Fruit fly (Drosophila melanogaster): ENCODE measurements around the gene Gr10a.

Gene Gr10a

DNA sequence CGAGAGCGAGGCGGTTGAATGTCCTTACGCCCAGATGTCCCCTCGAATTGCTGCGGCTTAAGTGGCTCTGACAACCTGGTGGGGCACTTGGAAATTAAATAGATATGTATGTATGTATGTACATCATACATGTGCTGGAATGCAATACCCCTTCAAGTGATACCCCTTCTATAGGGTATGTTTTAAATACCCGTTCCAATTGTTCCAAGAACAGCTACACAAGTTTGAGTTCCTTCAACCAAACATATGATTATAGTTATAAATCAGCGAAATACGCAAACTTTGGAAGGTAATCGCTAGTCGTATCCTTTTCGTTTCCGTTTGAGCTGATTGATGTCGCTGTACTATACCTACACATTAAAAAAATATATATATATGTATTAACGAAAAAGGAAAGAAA, 33.7 kb downstream of the Gr10a start:
- TF ChIP-seq dpn (GFP tag; optimal IDR thresholded peaks at IDR 0.05) (no peak), MESR4 (GFP tag; optimal IDR thresholded peaks at IDR 0.05) (no peak), CG12769 (tag; optimal IDR thresholded peaks at IDR 0.05) (peak; percentile 1), Myb (GFP tag; optimal IDR thresholded peaks at IDR 0.05) (no peak), CG15479 (GFP tag; optimal IDR thresholded peaks at IDR 0.05) (no peak), CG17802 (tag; optimal IDR thresholded peaks at IDR 0.05) (no peak), CG15514 (GFP tag; optimal IDR thresholded peaks at IDR 0.05) (no peak), Ravus (GFP tag; IDR thresholded peaks at IDR 0.05) (no peak), D19B (GFP tag; optimal IDR thresholded peaks at IDR 0.05) (peak; percentile 65), fru (optimal IDR thresholded peaks at IDR 0.05) (no peak)

dm6 chrX:11382588-11382987, 34.6 kb downstream of the Gr10a start:
- TF ChIP-seq CG16815 (GFP tag; optimal IDR thresholded peaks at IDR 0.05): no peak
- TF ChIP-seq CG4424 (GFP tag; optimal IDR thresholded peaks at IDR 0.05): peak; percentile 93
- no peak for TF ChIP-seq CG7745 (tag; optimal IDR thresholded peaks at IDR 0.05)
- TF ChIP-seq CG30020 (tag; optimal IDR thresholded peaks at IDR 0.05): no peak
- no peak for TF ChIP-seq repo (GFP tag; optimal IDR thresholded peaks at IDR 0.05)
- no peak for TF ChIP-seq HmgZ (tag; optimal IDR thresholded peaks at IDR 0.05)
- TF ChIP-seq CG4854 (GFP tag; optimal IDR thresholded peaks at IDR 0.05): no peak
- TF ChIP-seq aop (GFP tag; IDR thresholded peaks at IDR 0.05): no peak
- TF ChIP-seq CG15601 (tag; optimal IDR thresholded peaks at IDR 0.05): no peak

dm6 chrX:11379747-11380146, 37.5 kb downstream of the Gr10a start:
- no peak for TF ChIP-seq CG33213 (GFP tag; optimal IDR thresholded peaks at IDR 0.05)
- no peak for TF ChIP-seq dati (GFP tag; IDR thresholded peaks at IDR 0.05)
- TF ChIP-seq CG7271 (tag; optimal IDR thresholded peaks at IDR 0.05): no peak
- no peak for TF ChIP-seq Dip2 (GFP tag; IDR thresholded peaks at IDR 0.05)
- TF ChIP-seq Eip74EF (GFP tag; optimal IDR thresholded peaks at IDR 0.05): no peak
- no peak for TF ChIP-seq CG11456 (GFP tag; IDR thresholded peaks at IDR 0.05)
- no peak for TF ChIP-seq MTF-1 (GFP tag; optimal IDR thresholded peaks at IDR 0.05; ENCODE audit: borderline replicate concordance)
- no peak for TF ChIP-seq zf30C (GFP tag; optimal IDR thresholded peaks at IDR 0.05)
- TF ChIP-seq CG10565 (GFP tag; optimal IDR thresholded peaks at IDR 0.05): no peak
- TF ChIP-seq Scr (GFP tag; IDR thresholded peaks at IDR 0.05; ENCODE audit: partially characterized antibody): no peak
- TF ChIP-seq dmrt11E (tag; optimal IDR thresholded peaks at IDR 0.05): no peak
- no peak for TF ChIP-seq sc (optimal IDR thresholded peaks at IDR 0.05)
- no peak for TF ChIP-seq sc (GFP tag; optimal IDR thresholded peaks at IDR 0.05)
- TF ChIP-seq bsh (GFP tag; optimal IDR thresholded peaks at IDR 0.05): peak in 1 of 2 experiments; percentile 13
- TF ChIP-seq Lhr (GFP tag; optimal IDR thresholded peaks at IDR 0.05): no peak
- TF ChIP-seq ind (GFP tag; optimal IDR thresholded peaks at IDR 0.05): peak; percentile 16
- TF ChIP-seq CG7839 (tag; optimal IDR thresholded peaks at IDR 0.05): peak; percentile 34
- TF ChIP-seq mirr (GFP tag; optimal IDR thresholded peaks at IDR 0.05): no peak
- no peak for TF ChIP-seq CG32767 (GFP tag; IDR thresholded peaks at IDR 0.05)
- no peak for TF ChIP-seq PHDP (tag; optimal IDR thresholded peaks at IDR 0.05)
- TF ChIP-seq NK7.1 (GFP tag; optimal IDR thresholded peaks at IDR 0.05): no peak
- no peak for TF ChIP-seq Hr78 (GFP tag; optimal IDR thresholded peaks at IDR 0.05)
- TF ChIP-seq CG10462 (GFP tag; optimal IDR thresholded peaks at IDR 0.05): no peak
- TF ChIP-seq CG12071 (GFP tag; optimal IDR thresholded peaks at IDR 0.05): no peak
- TF ChIP-seq CG30020 (tag; optimal IDR thresholded peaks at IDR 0.05): no peak
- no peak for TF ChIP-seq CkIIα-i1 (GFP tag; IDR thresholded peaks at IDR 0.05)
- TF ChIP-seq CG8089 (GFP tag; optimal IDR thresholded peaks at IDR 0.05): no peak
- no peak for TF ChIP-seq Dek (tag; optimal IDR thresholded peaks at IDR 0.05)
- no peak for TF ChIP-seq tup (GFP tag; optimal IDR thresholded peaks at IDR 0.05)
- TF ChIP-seq Ssrp (tag; optimal IDR thresholded peaks at IDR 0.05): peak; percentile 3
- TF ChIP-seq dpn (GFP tag; optimal IDR thresholded peaks at IDR 0.05): peak in 1 of 2 experiments; percentile 6
